Worm (Caenorhabditis elegans) whole organism, L1 larva: Measurements from ENCODE around the gene tir-1.
"Not testable (repeated sequence)": the region's sequence is repeated elsewhere in the genome, so short reads cannot be mapped to it uniquely, and the experiment has no call there.

Experiments used
- C04F5.9 ChIP-seq: sonication (generic microtip); optimal IDR thresholded peaks from 2 replicates; lab custom pipeline; 2016; ENCODE audit warnings: missing genetic modification characterization, missing compliant biosample characterization
- F16B12.6 ChIP-seq: fragments of 150-350 bp; optimal IDR thresholded peaks from 2 replicates; lab custom pipeline; 2014; ENCODE audit warnings: missing biosample characterization, missing genetic modification characterization
- ceh-82 ChIP-seq, 3 experiments: fragments of 150-350 bp in 1 of 3; sonication (generic microtip) in 2 of 3; optimal IDR thresholded peaks; 2 replicates each; lab custom pipeline; 2014 to 2017; ENCODE audit warnings: missing biosample characterization in 3 of 3, missing genetic modification characterization in 3 of 3
- ceh-88 ChIP-seq: fragments of 200-800 bp; sonication (Bioruptor generic); IDR thresholded peaks from 2 replicates; pipeline ENCODE4 v1.3.6; 2022; ENCODE audit warnings: missing genetic modification characterization, missing compliant biosample characterization
- dpl-1 ChIP-seq, 3 experiments: fragments of 150-350 bp in 2 of 3; sonication (generic microtip) in 1 of 3; optimal IDR thresholded peaks; 2 replicates each; lab custom pipeline; 2014 to 2017; ENCODE audit warnings: missing biosample characterization in 3 of 3, missing genetic modification characterization in 3 of 3, missing genetic modification reagents in 3 of 3
- dsc-1 ChIP-seq: sonication (generic microtip); optimal IDR thresholded peaks from 2 replicates; lab custom pipeline; 2016; ENCODE audit warnings: mild to moderate bottlenecking, missing genetic modification characterization, missing compliant biosample characterization
- efl-1 ChIP-seq, 4 experiments: fragments of 150-350 bp; optimal IDR thresholded peaks in 3 of 4; peaks in 1 of 4; 1 replicate in 1 of 4; 2 replicates in 3 of 4; lab custom pipeline; 2014; ENCODE audit warnings: missing biosample characterization in 2 of 4, missing genetic modification characterization in 2 of 4, missing genetic modification reagents in 2 of 4
- egl-13 ChIP-seq: sonication (generic microtip); optimal IDR thresholded peaks from 2 replicates; lab custom pipeline; 2016; ENCODE audit warnings: missing genotype, missing genetic modification reagents, missing genetic modification characterization, missing compliant biosample characterization
- fkh-8 ChIP-seq: sonication (generic microtip); optimal IDR thresholded peaks from 2 replicates; lab custom pipeline; 2016; ENCODE audit warnings: mild to moderate bottlenecking, missing genetic modification characterization, missing compliant biosample characterization
- grh-1 ChIP-seq: fragments of 200-800 bp; sonication (Bioruptor generic); IDR thresholded peaks from 2 replicates; pipeline ENCODE4 v1.3.6; 2022; ENCODE audit warnings: missing genetic modification reagents, missing genetic modification characterization, missing compliant biosample characterization
- irx-1 ChIP-seq: sonication (generic microtip); optimal IDR thresholded peaks from 2 replicates; lab custom pipeline; 2016; ENCODE audit warnings: missing genetic modification characterization, missing compliant biosample characterization
- isw-1 ChIP-seq: fragments of 200-800 bp; sonication (Bioruptor generic); IDR thresholded peaks from 2 replicates; pipeline ENCODE4 v1.3.6; 2022; ENCODE audit warnings: missing genetic modification characterization, missing compliant biosample characterization
- lin-14 ChIP-seq: fragments of 200-800 bp; sonication (Bioruptor generic); optimal IDR thresholded peaks from 2 replicates; lab custom pipeline; 2018; ENCODE audit warnings: mild to moderate bottlenecking, missing genetic modification characterization, moderate library complexity, missing compliant biosample characterization
- lin-15B ChIP-seq: fragments of 150-350 bp; sonication (generic microtip); optimal IDR thresholded peaks from 3 replicates; lab custom pipeline; 2014; ENCODE audit warnings: missing biosample characterization, missing genetic modification characterization
- lin-35 ChIP-seq, 2 experiments: fragments of 150-350 bp; optimal IDR thresholded peaks; 2 replicates each; lab custom pipeline; 2014; ENCODE audit warnings: missing biosample characterization in 2 of 2, missing genetic modification characterization in 2 of 2, missing genetic modification reagents in 2 of 2
- lir-3 ChIP-seq: sonication (generic microtip); optimal IDR thresholded peaks from 2 replicates; lab custom pipeline; 2016; ENCODE audit warnings: mild to moderate bottlenecking, missing genetic modification characterization, moderate library complexity, missing compliant biosample characterization; ENCODE audit not compliant: poor library complexity
- lsy-2 ChIP-seq, 2 experiments: fragments of 150-350 bp; optimal IDR thresholded peaks; 2 replicates each; lab custom pipeline; 2014; ENCODE audit warnings: missing biosample characterization in 2 of 2, missing genetic modification characterization in 2 of 2
- mab-9 ChIP-seq: fragments of 200-800 bp; sonication (Bioruptor generic); IDR thresholded peaks from 2 replicates; pipeline ENCODE4 v1.3.6; 2022; ENCODE audit warnings: missing genetic modification reagents, missing genetic modification characterization, missing compliant biosample characterization
- mep-1 ChIP-seq: fragments of 150-350 bp; optimal IDR thresholded peaks from 2 replicates; lab custom pipeline; 2014; ENCODE audit warnings: missing biosample characterization, missing genetic modification characterization
- nhr-19 ChIP-seq: fragments of 200-800 bp; sonication (Bioruptor generic); conservative IDR thresholded peaks from 2 replicates; pipeline ENCODE4 v1.3.6; 2022; ENCODE audit warnings: missing genetic modification characterization, missing compliant biosample characterization
- nhr-20 ChIP-seq: sonication (generic microtip); optimal IDR thresholded peaks from 2 replicates; lab custom pipeline; 2016; ENCODE audit warnings: mild to moderate bottlenecking, missing genetic modification characterization, missing compliant biosample characterization
- nhr-47 ChIP-seq: sonication (generic microtip); optimal IDR thresholded peaks from 2 replicates; lab custom pipeline; 2016; ENCODE audit warnings: mild to moderate bottlenecking, missing genetic modification characterization, moderate library complexity, missing compliant biosample characterization
- nhr-71 ChIP-seq: sonication (generic microtip); optimal IDR thresholded peaks from 2 replicates; lab custom pipeline; 2016; ENCODE audit warnings: mild to moderate bottlenecking, missing genetic modification characterization, moderate library complexity, missing compliant biosample characterization
- nhr-85 ChIP-seq: sonication (generic microtip); peaks from one replicate; lab custom pipeline; 2016; ENCODE audit warnings: missing genetic modification characterization, inconsistent platforms, missing compliant biosample characterization
- nhr-90 ChIP-seq: sonication (generic microtip); optimal IDR thresholded peaks from 2 replicates; lab custom pipeline; 2016; ENCODE audit warnings: mild to moderate bottlenecking, missing genetic modification characterization, missing compliant biosample characterization; ENCODE audit not compliant: poor library complexity
- pax-3 ChIP-seq: fragments of 200-800 bp; sonication (Bioruptor generic); optimal IDR thresholded peaks from 2 replicates; lab custom pipeline; 2018; ENCODE audit warnings: mild to moderate bottlenecking, missing genetic modification characterization, moderate library complexity, missing compliant biosample characterization
- rnt-1 ChIP-seq: sonication (generic microtip); optimal IDR thresholded peaks from 2 replicates; lab custom pipeline; 2016; ENCODE audit warnings: mild to moderate bottlenecking, missing genetic modification characterization, moderate library complexity, missing compliant biosample characterization
- snu-23 ChIP-seq: sonication (generic microtip); optimal IDR thresholded peaks from 2 replicates; lab custom pipeline; 2016; ENCODE audit warnings: missing genetic modification characterization, missing compliant biosample characterization
- swsn-7 ChIP-seq: sonication (generic microtip); optimal IDR thresholded peaks from 2 replicates; lab custom pipeline; 2016; ENCODE audit warnings: missing genetic modification characterization, missing compliant biosample characterization
- tbx-2 ChIP-seq: sonication (generic microtip); optimal IDR thresholded peaks from 2 replicates; lab custom pipeline; 2016; ENCODE audit warnings: missing genetic modification characterization, missing compliant biosample characterization
- unc-86 ChIP-seq: sonication (generic microtip); optimal IDR thresholded peaks from 2 replicates; lab custom pipeline; 2016; ENCODE audit warnings: missing genetic modification characterization, missing compliant biosample characterization
- unc-98 ChIP-seq: fragments of 200-800 bp; sonication (Bioruptor generic); IDR thresholded peaks from 2 replicates; pipeline ENCODE4 v1.3.6; 2022; ENCODE audit warnings: missing genetic modification characterization, missing compliant biosample characterization
- xbp-1 ChIP-seq: sonication (generic microtip); optimal IDR thresholded peaks from 2 replicates; lab custom pipeline; 2016; ENCODE audit warnings: missing genetic modification characterization, missing compliant biosample characterization
- ztf-11 ChIP-seq, 2 experiments: sonication (generic microtip); optimal IDR thresholded peaks; 2 replicates each; lab custom pipeline; 2016 to 2017; ENCODE audit warnings: missing genetic modification characterization in 2 of 2, missing biosample characterization in 1 of 2, missing compliant biosample characterization in 1 of 2

The tir-1 gene

ce11 chrIII:3857007-3857406, 44.4 kb downstream of the tir-1 start:
- TF ChIP-seq F16B12.6 (peak; percentile 56), egl-13 (peak; percentile 10), pax-3 (tag; lab: Kevin White, UChicago) (peak; percentile 71), tbx-2 (tag; lab: Kevin White, UChicago) (peak; percentile 35), ceh-88 (GFP tag; lab: Robert Waterston, UW) (peak; percentile 95), isw-1 (GFP tag; lab: Robert Waterston, UW) (peak; percentile 95), nhr-19 (GFP tag; lab: Robert Waterston, UW) (peak; percentile 99), lin-14 (peak; percentile 58), xbp-1 (tag; lab: Kevin White, UChicago) (peak; percentile 46), lir-3 (peak; percentile 75), ztf-11 (tag; optimal IDR thresholded peaks at IDR 0.05; lab: Kevin White, UChicago) (peak in 1 of 2 experiments; percentile 23), nhr-90 (peak; percentile 50), efl-1 (optimal IDR thresholded peaks at IDR 0.05; lab: Kevin White, UChicago) (peak; percentile 2 to 58), nhr-47 (tag; lab: Kevin White, UChicago) (peak; percentile 74), mab-9 (GFP tag; lab: Robert Waterston, UW) (peak; percentile 90), fkh-8 (tag; lab: Kevin White, UChicago) (peak; percentile 40), dpl-1 (GFP tag; optimal IDR thresholded peaks at IDR 0.05; lab: Kevin White, UChicago) (peak in 2 of 3 experiments; percentile 28 to 45), unc-86 (tag; lab: Kevin White, UChicago) (peak; percentile 26), nhr-71 (tag; lab: Kevin White, UChicago) (peak; percentile 79), unc-98 (peak; percentile 78; the same call in 1 of the 2 replicates), grh-1 (GFP tag; lab: Robert Waterston, UW) (peak; percentile 92), lsy-2 (tag; optimal IDR thresholded peaks at IDR 0.05; lab: Kevin White, UChicago) (peak; percentile 79 to 93), nhr-20 (peak; percentile 52), swsn-7 (tag; lab: Kevin White, UChicago) (peak; percentile 34), nhr-85 (tag; lab: Kevin White, UChicago) (peak; percentile 82), rnt-1 (tag; lab: Kevin White, UChicago) (peak; percentile 39), dsc-1 (peak; percentile 59), C04F5.9 (tag; lab: Kevin White, UChicago) (peak; percentile 43), snu-23 (peak; percentile 64)
- TF ChIP-seq efl-1 (GFP tag; optimal IDR thresholded peaks at IDR 0.05 in 1 of 2; lab: Kevin White, UChicago) = not testable (repeated sequence)

- peak; percentile 84 for TF ChIP-seq nhr-85 (tag; lab: Kevin White, UChicago)
- peak; percentile 34 to 51 (median 51) for TF ChIP-seq dpl-1 (GFP tag; optimal IDR thresholded peaks at IDR 0.05; lab: Kevin White, UChicago)
- peak; percentile 47 for TF ChIP-seq dsc-1
- TF ChIP-seq tbx-2 (tag; lab: Kevin White, UChicago) = peak; percentile 55
- peak; percentile 31 for TF ChIP-seq swsn-7 (tag; lab: Kevin White, UChicago)
- peak; percentile 51 for TF ChIP-seq nhr-20
- peak; percentile 97 for TF ChIP-seq isw-1 (GFP tag; lab: Robert Waterston, UW)
- peak; percentile 48 to 64 for TF ChIP-seq efl-1 (optimal IDR thresholded peaks at IDR 0.05; lab: Kevin White, UChicago)
- peak; percentile 47 to 96 for TF ChIP-seq efl-1 (GFP tag; optimal IDR thresholded peaks at IDR 0.05 in 1 of 2; lab: Kevin White, UChicago)
- peak; percentile 17 for TF ChIP-seq mep-1 (tag; lab: Kevin White, UChicago)
- TF ChIP-seq nhr-47 (tag; lab: Kevin White, UChicago) = peak; percentile 74
- TF ChIP-seq grh-1 (GFP tag; lab: Robert Waterston, UW) = peak; percentile 87
- peak; percentile 46 for TF ChIP-seq irx-1 (tag; lab: Kevin White, UChicago)
- peak; percentile 44 for TF ChIP-seq unc-86 (tag; lab: Kevin White, UChicago)
- TF ChIP-seq snu-23 = peak; percentile 49
- TF ChIP-seq nhr-19 (GFP tag; lab: Robert Waterston, UW) = peak; percentile 99
- TF ChIP-seq ceh-82 (tag; optimal IDR thresholded peaks at IDR 0.05; lab: Kevin White, UChicago) = peak in 1 of 3 experiments; percentile 20
- peak; percentile 93 for TF ChIP-seq unc-98
- peak; percentile 16 for TF ChIP-seq nhr-90
- peak; percentile 77 to 86 for TF ChIP-seq lsy-2 (tag; optimal IDR thresholded peaks at IDR 0.05; lab: Kevin White, UChicago)
- peak; percentile 7 to 45 for TF ChIP-seq lin-35 (GFP tag; optimal IDR thresholded peaks at IDR 0.05; lab: Kevin White, UChicago)
- TF ChIP-seq F16B12.6 = peak; percentile 76
- TF ChIP-seq fkh-8 (tag; lab: Kevin White, UChicago) = peak; percentile 54
- peak; percentile 86 for TF ChIP-seq rnt-1 (tag; lab: Kevin White, UChicago)
- peak; percentile 71 for TF ChIP-seq nhr-71 (tag; lab: Kevin White, UChicago)
- TF ChIP-seq lir-3 = peak; percentile 61
- TF ChIP-seq xbp-1 (tag; lab: Kevin White, UChicago) = peak; percentile 55
- TF ChIP-seq lin-14 = peak; percentile 52
- TF ChIP-seq lin-15B (tag; lab: Kevin White, UChicago) = peak; percentile 20
- peak; percentile 95 for TF ChIP-seq mab-9 (GFP tag; lab: Robert Waterston, UW)
- peak; percentile 93 for TF ChIP-seq ceh-88 (GFP tag; lab: Robert Waterston, UW)
- TF ChIP-seq ztf-11 (tag; optimal IDR thresholded peaks at IDR 0.05; lab: Kevin White, UChicago) = peak in 1 of 2 experiments; percentile 51
- TF ChIP-seq, all 84 proteins: peak for 31; not testable (repeated sequence) for 53
These were observed 46.6 kb downstream of the tir-1 start for ce11 chrIII:3854868-3855267.
